Worm (Caenorhabditis elegans) whole organism, dauer: ENCODE results near the gene D1086.10.
"Not testable (repeated sequence)": the region's sequence is repeated elsewhere in the genome, so short reads cannot be mapped to it uniquely, and the experiment has no call there.

ENCODE experiments used
- unc-62 ChIP-seq: sonication (generic microtip); optimal IDR thresholded peaks from 2 replicates; lab custom pipeline; 2017; ENCODE audit warnings: missing biosample characterization, missing genetic modification reagents, missing genetic modification characterization

D1086.10 gene

DNA sequence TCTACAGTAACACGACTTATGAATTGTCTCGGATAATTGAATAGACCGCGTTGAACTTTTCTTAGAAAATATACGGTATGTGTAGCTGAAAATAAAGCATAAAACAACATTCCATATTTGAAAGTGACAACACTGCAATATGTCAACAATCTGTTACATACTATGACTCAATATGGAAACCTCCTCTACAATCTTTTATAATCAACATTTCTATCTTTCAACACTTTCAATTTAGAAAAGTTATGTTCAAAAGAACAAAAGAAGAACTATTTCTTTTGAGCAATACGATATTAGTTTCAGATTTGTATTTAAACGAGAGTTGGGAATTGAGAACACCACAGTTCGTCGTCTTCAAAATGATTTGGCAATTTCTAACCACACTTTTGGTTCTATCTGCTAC, at the start of gene D1086.10:
Gene D1086.10 (plus strand): TSS at position 301 of the 400 bp plus-strand sequence.
- no peak for TF ChIP-seq unc-62 (GFP tag; lab: Kevin White, UChicago)

DNA sequence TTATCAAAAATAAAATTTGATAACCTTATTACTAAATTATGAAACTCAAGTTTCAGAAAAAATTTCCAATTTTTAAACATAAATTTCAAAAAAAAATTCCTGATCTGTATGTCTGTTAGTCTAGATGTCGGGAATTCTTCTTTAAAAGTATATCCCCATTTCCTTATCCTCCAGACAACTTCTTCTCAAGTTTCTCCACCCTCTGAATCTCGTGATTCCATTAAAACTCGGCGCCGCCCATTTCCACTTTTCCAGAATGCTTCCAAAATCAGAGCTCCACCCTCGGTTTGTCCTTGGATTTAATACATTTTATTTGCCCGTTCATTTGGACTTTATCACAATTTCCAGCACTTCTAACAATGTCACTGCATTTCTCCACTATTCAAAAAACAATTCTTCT, 48.9 kb upstream of the D1086.10 start, which contains the start of gene ins-10:
Gene ins-10 (plus strand): TSS at position 301 of the 400 bp plus-strand sequence.
- TF ChIP-seq unc-62 (GFP tag; lab: Kevin White, UChicago) = no peak

DNA sequence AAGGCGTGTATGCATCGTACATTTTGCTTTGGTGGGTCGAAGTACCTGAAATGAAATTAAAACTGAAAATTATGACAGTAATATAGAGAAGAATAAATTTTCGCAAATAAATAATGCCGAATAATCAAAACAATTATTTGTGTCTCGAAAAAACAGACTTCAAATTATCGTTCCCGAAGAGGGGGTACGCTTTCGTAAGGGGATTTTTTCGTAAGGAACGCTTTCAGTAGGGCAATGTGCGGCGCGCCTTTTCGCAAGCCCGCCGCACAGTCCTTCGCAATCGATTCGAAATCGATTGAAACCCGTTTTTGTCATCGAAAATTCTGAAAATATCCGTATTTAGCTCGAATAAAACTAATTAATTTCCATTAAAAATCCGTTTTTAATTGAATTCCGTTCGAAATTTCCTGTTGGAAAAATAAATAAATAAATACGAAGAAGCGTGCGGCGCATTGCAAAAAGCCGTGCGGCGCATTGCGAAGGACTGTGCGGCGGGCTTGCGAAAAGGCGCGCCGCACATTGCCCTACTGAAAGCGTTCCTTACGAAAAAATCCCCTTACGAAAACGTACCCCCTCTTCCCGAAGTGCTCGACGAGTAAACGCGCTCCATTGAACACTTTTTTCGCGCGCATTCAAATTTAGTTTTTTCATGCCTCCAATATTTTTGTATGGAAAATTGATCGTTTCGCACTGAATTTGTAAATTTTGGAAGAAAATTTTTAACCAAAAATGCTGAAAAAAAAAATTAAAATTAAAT, 44.0 kb upstream of the D1086.10 start, which contains the start of gene vps-39:
Gene vps-39 (minus strand): TSS at position 51 of the 757 bp plus-strand sequence.
- not testable (repeated sequence) for TF ChIP-seq unc-62 (GFP tag; lab: Kevin White, UChicago)

DNA sequence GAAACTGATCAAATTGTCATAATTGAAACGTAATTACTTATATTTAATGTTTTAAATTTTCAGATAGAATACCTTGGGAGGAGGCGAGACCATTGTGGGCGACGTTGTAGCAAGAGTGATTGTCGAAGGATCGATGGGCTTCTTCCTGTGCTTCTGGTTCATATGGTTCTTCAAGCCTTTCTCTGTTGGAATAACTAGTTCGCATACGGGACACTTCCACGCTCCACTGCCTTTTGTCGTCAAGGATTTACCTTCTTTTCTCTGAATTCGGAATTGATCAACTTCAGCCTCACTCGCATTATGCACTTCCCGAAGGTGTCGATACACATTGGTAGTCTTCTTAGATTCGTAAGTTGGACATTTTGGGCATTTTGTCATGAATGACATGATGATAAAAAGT, 33.3 kb upstream of the D1086.10 start, which contains the start of gene F58D12.1:
Gene F58D12.1 (plus strand): TSS at position 301 of the 400 bp plus-strand sequence.
- not testable (repeated sequence) for TF ChIP-seq unc-62 (GFP tag; lab: Kevin White, UChicago)

DNA sequence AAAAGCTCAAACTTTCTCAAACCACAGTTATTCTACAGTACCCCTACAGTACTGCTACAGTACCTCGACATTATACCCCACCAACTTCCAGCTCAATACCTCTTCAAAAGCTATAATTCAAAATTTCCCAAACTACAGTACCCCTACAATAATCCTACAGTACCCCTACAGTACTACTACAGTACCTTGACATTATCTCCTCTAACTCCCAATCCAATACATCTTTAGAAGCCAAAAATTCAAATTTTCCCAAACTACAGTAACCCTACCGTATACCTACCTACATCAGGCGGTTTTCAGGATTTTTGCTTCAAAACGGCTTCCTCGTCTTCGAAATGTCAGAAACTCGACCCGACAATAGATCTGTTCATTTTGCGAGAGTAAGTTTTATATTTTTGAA, 25.0 kb upstream of the D1086.10 start, which contains the start of gene F58D12.3:
Gene F58D12.3 (plus strand): TSS at position 301 of the 400 bp plus-strand sequence.
- TF ChIP-seq unc-62 (GFP tag; lab: Kevin White, UChicago) = no peak

DNA sequence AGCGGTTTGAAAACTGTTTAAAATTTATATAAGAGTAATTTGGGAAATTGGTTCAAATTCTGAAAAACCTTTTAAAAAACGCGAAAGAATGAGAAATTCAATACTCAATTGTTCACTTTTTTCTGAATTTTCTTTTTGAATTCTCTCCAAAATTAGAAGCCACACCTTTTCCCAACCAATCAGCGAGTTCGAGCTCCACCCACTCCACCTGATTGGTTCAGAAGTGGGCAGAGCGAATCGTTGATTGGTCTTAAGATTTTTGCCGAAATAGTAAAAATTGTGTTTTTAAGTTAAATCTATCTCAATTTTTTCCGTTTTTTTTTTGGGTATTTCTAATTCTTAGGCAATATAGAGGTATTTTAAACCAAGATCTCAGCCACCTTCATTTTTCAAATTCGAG, 18.6 kb upstream of the D1086.10 start:
- TF ChIP-seq unc-62 (GFP tag; lab: Kevin White, UChicago) = no peak

DNA sequence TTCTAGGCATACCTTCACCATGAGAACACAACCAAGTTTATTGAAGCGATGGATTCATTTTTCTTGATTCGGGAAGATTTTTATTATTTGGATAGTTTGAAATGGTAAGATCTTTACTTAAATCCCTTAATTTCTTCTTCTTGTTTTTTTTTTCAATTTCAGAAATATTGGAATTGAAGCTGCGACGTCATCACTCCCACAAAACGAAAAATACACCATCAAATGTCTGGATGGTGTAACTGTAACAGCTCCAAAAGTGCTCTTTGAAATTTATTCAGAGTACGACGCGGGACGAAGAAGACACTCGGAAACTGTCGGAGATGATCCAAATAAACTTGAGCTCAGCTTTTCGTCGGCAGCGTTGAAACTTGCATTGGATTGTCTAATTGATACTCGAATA, 18.1 kb upstream of the D1086.10 start, which contains the start of gene D1086.21:
Gene D1086.21 (plus strand): TSS at position 301 of the 400 bp plus-strand sequence.
- no peak for TF ChIP-seq unc-62 (GFP tag; lab: Kevin White, UChicago)

DNA sequence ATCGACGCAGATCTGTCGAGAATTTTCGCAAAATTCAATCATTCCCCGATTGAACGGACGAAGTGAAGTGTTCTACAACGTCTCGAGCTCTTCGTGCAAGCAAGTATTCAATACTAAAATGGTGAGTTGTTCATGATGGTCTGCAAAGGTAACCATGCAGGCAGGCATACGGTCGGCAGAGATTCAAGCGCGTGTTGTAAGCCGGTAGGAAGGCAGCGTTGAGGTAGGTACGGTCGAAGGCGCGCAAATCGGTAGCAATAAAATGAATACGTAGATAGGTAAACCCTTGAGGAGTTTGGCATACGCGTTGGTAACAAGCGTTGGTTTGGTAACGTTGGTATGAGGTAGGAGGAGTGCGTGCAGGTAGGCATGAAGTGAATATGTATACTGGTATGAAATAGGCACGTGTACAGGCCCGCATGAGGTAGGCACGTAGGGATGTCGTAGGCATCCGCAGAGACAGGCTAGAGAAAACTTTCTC, 14.7 kb upstream of the D1086.10 start, which contains the start of gene D1086.17:
Gene D1086.17 (plus strand): TSS at position 51 of the 481 bp plus-strand sequence.
- TF ChIP-seq unc-62 (GFP tag; lab: Kevin White, UChicago) = no peak

DNA sequence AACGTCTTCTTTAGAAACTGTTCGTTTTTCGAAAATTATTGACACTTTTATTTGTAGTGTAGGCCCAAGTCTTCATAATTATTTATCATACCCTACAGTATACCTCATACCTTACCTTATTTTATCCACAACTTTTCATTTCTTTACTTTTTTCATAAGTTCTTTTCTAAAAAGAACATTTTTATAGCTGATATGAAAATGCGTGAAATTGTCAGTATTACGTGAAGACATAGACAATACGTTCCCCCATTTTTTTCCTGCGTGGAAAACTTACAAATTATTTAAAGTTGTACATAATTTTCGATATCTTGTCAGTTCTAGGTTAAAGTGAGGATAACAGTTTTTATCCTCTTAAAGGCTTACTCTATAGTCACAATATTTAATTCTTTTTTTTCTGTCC, 12.7 kb upstream of the D1086.10 start:
- TF ChIP-seq unc-62 (GFP tag; lab: Kevin White, UChicago) = no peak

DNA sequence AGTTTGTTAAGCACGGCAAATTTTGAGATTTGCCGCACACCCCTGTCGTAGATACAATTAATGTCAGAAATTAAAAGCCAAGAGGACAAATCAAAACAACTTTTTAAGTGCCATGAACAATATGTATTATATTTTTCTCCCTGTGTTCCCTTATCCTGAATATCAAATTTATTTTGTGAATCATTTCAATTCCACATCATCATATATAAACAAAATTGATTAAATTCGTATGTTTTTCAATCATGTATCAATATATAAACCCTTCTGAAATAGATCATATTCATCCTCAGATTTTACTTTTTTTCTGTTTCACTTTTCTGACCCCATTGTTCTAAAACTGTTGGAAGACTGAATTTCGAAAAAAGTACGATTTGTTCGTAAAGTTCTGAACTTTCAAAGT, 8.4 kb upstream of the D1086.10 start, which contains the start of gene D1086.11:
Gene D1086.11 (plus strand): TSS at position 301 of the 400 bp plus-strand sequence.
- TF ChIP-seq unc-62 (GFP tag; lab: Kevin White, UChicago) = no peak

DNA sequence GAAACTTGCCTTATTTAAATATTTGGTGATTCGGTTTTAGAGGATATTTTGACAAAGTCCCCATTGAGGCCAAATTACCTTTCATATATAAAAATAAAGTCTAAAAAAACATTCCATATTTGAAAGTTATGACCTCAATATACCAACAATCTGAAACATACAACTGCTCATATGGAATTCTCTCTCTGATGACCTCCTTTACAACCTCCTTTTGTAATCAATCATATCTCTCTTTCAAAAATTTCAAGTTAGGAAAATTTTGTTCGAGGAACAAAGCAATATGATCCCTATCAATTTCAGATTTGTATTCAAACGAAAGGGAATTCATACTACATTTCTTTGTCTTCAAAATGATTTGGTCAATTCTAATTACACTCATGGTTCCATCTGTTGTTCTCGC, 3.1 kb upstream of the D1086.10 start, which contains the start of gene D1086.6:
Gene D1086.6 (plus strand): TSS at position 301 of the 400 bp plus-strand sequence.
- TF ChIP-seq unc-62 (GFP tag; lab: Kevin White, UChicago) = no peak

DNA sequence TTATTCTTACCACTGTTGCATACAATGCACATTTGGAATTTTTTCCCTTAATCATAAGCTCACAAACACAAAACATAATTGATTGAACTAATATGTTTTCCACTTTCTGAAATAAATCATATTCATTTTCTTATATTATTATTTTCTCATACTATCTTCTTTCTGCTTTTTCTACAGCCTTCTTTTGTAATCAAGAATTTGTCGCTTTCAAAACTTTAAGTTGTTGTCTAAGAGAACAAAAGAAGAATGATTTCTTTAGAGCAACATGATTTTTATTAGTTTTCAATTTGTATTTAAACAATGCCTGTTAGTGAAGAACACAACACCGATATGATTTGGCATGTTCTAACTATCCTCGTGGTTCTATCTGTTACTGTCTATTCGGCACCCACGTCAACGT, 1.4 kb downstream of the D1086.10 start, which contains the start of gene D1086.7:
Gene D1086.7 (plus strand): TSS at position 301 of the 400 bp plus-strand sequence.
- TF ChIP-seq unc-62 (GFP tag; lab: Kevin White, UChicago) = no peak

DNA sequence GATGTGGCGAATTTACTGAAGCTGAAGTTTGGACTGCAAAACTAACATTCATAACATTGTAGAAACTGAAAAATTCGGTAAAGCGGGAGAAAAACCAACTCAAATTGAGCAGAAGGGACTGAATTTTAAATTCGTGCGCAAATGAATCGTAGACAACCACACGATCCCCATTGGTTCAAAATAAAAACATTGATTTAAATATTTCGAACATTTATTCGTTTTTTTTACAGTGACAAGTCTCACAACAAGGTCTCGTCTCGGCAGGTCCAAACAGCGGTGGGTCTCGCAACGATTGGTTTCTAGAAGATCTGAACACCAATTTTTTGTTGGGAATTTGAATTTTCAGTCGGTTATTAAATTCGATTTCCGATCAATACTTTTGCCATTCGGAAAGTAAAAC, 3.0 kb downstream of the D1086.10 start, which contains the start of gene D1086.18:
Gene D1086.18 (plus strand): TSS at position 301 of the 400 bp plus-strand sequence.
- TF ChIP-seq unc-62 (GFP tag; lab: Kevin White, UChicago) = no peak

DNA sequence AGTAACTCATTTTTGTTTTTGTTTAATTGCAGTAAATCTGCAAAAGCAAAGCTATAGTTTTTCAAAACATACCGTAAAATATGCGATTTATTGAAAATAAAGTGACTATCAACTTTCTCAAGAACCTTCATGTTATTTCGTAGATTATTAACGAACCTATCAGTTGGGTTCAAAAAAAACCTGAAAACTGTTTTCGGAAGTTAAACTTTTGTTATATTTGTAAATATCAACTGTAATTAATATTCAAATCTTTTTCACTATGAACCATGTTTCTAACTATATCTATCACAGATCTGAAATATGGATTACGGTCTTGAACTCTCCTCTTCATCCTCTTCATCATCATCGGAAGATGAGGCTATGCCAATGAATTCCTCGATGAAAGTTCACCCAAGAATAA, 5.5 kb downstream of the D1086.10 start, which contains the start of gene D1086.19:
Gene D1086.19 (plus strand): TSS at position 301 of the 400 bp plus-strand sequence.
- TF ChIP-seq unc-62 (GFP tag; lab: Kevin White, UChicago) = no peak

DNA sequence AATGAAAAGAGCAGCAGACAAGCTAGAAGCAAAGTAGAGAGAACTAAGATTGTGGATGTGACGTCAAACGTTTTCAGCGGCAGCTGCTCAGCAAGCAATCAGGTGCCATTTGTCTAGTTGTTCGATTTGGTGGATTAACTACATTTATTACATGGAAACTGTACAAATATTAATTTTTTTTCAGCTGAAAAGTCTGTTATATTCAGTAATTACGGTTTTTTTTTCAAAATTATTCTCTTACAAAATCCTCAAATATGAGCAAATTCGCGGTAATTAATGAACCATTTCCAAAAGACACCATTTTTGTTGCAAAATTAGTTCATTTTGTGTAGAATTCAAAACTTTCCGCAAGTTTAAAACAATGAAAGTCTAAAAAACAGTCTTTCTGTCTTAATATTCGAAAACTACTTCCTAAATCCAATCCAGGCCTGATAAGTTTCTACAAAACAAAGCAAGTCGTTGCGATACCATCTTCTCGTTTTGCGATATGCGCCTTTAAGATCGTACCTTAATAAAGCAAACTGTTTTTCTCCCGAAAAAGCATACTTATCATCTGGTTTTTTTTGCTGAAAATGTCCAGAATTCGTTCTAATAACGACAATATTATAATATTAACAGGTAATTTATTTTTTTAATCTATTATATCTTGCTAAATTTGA, 7.9 kb downstream of the D1086.10 start, which contains the start of the genes D1086.5 and him-5:
Gene D1086.5 (minus strand): TSS at position 51 of the 659 bp plus-strand sequence.
Gene him-5 (plus strand): TSS at position 118 of the 659 bp plus-strand sequence.
- TF ChIP-seq unc-62 (GFP tag; lab: Kevin White, UChicago) = no peak
